Worm (Caenorhabditis elegans) whole organism, L4/young adult: ENCODE results near the gene plc-3.

Source experiments
- W03F9.2 ChIP-seq: fragments of 150-350 bp; optimal IDR thresholded peaks from 2 replicates; lab custom pipeline; 2014; ENCODE audit warnings: missing biosample characterization, missing genetic modification characterization
- dao-5 ChIP-seq: sonication (generic microtip); optimal IDR thresholded peaks from 2 replicates; lab custom pipeline; 2016; ENCODE audit warnings: missing genotype, missing genetic modification characterization, moderate library complexity, missing compliant biosample characterization
- him-1 ChIP-seq: sonication (generic microtip); optimal IDR thresholded peaks from 2 replicates; lab custom pipeline; 2016; ENCODE audit warnings: missing genotype, missing genetic modification reagents, missing genetic modification characterization, missing compliant biosample characterization

plc-3 gene

DNA sequence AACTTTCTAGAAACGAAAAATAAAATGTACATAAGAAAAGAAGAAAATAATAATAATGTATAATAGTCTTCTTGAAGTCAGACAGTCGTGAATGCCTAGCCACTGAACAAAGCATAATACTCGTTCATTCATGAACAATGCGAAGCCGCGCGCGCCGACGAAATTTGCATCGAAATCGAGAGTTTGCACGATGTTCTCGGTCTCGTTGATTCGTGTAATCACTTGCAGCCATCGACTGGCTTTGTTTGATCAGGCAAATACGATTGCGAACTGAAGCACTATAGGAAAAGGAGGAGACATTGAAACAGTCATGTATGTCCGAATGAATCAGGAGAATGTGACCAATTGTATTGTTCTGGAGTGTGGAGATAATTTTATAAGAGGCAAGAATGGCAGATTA, 18.9 kb upstream of the plc-3 start:
- TF ChIP-seq him-1 (tag; lab: Kevin White, UChicago) (no peak), W03F9.2 (tag; lab: Kevin White, UChicago) (no peak), dao-5 (tag; lab: Kevin White, UChicago) (no peak)

DNA sequence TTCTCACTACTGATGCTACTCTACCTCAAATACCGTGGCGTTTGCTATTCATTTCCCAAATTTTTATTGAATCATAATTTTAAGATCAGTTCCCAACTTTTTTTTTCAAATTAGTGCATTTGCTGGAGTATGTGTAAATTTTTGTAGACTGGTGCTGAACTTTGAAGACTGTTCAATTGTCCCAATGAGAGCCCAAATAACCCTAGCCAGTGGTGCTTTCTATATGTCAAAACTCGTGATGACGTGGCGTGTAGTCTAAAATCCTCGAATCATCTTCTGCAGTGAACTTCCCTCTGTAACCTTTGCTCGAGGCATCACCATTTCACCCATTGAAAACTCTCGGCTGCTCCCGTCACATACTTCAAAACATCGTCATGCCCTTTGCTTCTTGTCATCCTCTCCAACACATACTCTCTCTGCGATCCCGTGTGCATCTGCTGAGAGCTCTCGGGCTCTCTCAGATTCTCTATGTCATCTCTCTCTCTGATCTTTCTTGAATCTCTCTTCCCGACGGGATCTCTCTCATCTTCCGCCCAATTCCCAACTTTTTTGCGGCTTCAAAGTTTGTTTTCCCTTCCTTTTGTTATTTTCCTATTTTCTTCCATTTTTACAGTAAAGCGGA, 18.1 kb upstream of the plc-3 start:
- TF ChIP-seq W03F9.2 (tag; lab: Kevin White, UChicago) (no peak), dao-5 (tag; lab: Kevin White, UChicago) (no peak), him-1 (tag; lab: Kevin White, UChicago) (no peak)

DNA sequence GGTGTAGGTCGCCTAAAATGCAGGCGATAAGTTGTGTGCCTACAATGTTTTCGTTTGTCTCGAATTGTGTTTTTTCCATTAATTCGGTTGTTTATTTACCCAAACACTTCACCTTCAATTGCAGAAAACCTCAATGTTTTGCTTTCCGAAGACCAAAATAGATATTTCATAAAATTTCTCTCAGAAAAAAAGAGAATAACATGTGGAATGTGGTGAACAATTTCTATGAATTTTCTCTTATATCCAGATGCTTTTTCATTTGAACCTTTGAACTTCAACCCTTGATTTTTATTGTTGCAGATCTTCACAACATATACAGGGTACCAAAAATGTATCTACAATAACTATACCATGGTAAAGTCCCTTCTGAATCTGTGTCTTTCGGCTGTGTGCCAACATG, 16.3 kb upstream of the plc-3 start, which contains the start of gene T01E8.1:
Gene T01E8.1, plus strand, starts transcription at position 301 of the 400 bp plus-strand sequence.
- TF ChIP-seq him-1 (tag; lab: Kevin White, UChicago): no peak
- no peak for TF ChIP-seq W03F9.2 (tag; lab: Kevin White, UChicago)
- TF ChIP-seq dao-5 (tag; lab: Kevin White, UChicago): no peak

DNA sequence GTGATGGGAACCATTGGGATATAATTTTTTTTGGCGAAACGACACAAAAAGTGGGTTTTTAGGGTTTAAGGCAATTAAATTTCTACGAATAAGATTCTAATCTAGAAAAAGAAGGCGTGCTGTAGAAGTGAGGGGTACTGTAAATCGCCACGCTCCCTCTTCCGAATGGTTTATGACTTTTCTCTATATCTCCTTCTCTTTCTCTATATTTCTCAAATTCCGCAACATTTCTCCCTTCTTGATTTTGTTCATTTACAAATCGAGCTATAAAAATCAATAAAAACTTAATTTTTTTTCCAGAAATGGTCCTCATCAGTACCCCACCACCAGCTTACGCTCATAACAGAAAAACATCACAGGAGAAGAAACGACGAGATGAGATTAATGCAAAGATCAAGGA, 4.5 kb upstream of the plc-3 start, which contains the start of gene ref-1:
Gene ref-1, plus strand, starts transcription at position 301 of the 400 bp plus-strand sequence.
- no peak for TF ChIP-seq W03F9.2 (tag; lab: Kevin White, UChicago)
- TF ChIP-seq dao-5 (tag; lab: Kevin White, UChicago): no peak
- no peak for TF ChIP-seq him-1 (tag; lab: Kevin White, UChicago)

DNA sequence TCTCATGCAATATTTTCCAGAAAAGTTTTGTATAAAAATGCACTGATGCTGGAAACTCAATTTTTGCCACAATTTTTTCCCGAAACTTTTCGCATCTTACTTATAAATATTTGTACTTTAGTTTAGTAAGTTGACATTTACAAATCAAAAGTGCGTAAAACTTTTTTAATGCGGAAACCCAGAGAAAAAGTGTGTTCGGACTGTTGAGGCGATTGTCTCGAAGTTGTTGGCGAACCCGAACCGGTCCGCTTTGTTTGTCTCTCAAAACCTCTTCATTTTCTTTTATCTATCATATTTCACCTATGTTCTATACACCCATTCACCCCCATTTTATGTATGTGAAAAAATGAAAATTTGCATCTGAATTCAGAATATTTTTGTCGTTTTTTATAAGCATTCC, 2.0 kb upstream of the plc-3 start:
- TF ChIP-seq him-1 (tag; lab: Kevin White, UChicago) (no peak), dao-5 (tag; lab: Kevin White, UChicago) (no peak), W03F9.2 (tag; lab: Kevin White, UChicago) (no peak)

DNA sequence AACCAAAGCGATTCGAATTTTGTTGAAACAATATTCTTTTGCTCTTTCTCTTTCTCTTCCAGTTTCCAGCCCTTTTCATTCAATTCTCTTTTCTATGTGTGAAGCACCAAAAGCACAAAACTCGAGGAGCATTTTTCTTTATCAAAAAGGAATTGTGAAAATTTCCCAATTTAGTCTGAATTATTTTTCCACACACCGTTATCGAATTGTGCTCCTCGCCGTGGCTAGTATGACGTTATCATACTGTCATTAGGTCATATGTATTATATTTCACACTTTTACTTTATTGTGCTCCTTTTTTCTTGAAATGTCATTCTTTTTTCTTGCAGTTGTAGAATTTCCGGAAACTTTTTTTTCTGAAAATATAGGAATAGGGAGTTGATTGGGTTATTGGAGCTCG, 1.1 kb upstream of the plc-3 start:
- TF ChIP-seq him-1 (tag; lab: Kevin White, UChicago) (no peak), dao-5 (tag; lab: Kevin White, UChicago) (no peak), W03F9.2 (tag; lab: Kevin White, UChicago) (no peak)

DNA sequence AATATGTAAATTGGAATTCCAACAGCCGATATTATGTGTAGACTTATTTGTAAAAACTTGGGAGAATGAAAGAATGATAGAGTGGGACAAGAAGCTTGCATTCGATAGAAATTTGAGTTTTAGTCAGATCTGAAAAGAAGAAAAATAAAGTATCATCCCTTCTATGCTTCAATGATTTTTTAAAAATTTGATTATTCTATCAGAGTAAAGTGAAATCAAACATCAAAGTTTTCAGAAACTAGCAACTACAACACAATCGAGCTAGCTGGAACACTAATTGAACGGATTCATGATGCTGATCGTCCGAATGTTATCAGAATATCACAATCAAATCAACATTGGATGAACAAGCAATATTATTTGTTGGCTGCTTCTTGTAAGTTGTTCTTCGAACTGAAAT, 4.4 kb downstream of the plc-3 start, which contains the start of gene srh-135:
Gene srh-135, minus strand, starts transcription at position 101 of the 400 bp plus-strand sequence.
- TF ChIP-seq him-1 (tag; lab: Kevin White, UChicago): no peak
- TF ChIP-seq W03F9.2 (tag; lab: Kevin White, UChicago): no peak
- TF ChIP-seq dao-5 (tag; lab: Kevin White, UChicago): no peak

DNA sequence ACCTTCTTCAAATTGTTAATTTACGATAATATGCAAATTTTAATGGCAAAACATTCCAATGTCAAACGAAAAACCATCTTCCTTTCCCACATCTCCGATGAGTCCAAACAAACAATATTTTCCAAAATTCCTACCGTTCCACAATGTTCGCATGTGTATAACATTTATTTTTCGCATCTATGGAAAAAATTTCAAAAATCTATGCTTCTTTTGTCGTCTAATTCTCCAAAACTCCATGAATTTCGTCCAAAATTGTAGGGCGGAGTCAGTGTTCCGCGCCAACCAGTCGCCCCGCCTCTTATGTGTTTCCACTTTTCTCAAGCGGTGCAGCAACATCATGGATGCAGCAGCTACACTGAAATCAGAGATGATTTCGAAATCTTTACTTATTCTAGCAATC, 8.3 kb downstream of the plc-3 start, which contains the start of gene T01E8.8:
Gene T01E8.8, plus strand, starts transcription at position 301 of the 400 bp plus-strand sequence.
- TF ChIP-seq W03F9.2 (tag; lab: Kevin White, UChicago) (no peak), dao-5 (tag; lab: Kevin White, UChicago) (no peak), him-1 (tag; lab: Kevin White, UChicago) (no peak)

DNA sequence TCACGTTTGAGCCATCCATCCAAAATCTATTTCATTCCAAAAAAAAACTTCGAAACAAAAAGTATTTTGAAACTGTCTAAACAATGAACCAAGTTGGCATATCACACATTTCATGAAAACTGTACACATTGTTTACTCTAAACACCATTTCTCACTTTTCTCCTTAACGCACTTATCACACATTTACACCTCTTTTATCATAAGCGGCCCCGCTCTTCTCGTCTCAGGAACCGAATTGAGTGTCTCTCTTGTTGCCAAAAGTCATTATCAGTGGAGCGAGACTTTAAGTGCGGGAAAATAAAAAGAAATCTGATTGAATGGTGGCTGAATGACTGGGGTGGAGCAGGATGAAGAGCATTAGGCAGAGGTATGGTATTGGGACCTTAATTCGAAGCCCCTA, 9.2 kb downstream of the plc-3 start:
- TF ChIP-seq dao-5 (tag; lab: Kevin White, UChicago): no peak
- TF ChIP-seq him-1 (tag; lab: Kevin White, UChicago): no peak
- no peak for TF ChIP-seq W03F9.2 (tag; lab: Kevin White, UChicago)

DNA sequence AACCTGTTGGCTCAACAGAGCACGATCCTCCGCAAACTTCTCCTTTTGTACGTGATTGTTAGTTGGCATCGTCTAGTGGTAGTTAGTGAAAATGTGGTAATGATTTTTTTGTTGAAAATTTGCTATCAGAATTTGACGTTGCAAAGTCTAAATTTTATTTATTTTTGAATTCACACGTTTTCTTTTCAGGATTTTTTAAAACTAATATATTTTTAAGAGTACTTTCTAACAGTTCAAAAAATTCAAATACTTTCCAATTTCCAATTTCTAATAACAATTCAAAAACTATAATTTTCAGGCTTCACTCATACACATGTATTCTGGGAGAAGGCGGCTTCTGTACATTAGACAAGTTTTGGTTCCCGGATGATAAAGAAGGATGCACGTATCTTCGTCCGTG, 11.7 kb downstream of the plc-3 start, which contains the start of gene ubxn-5:
Gene ubxn-5, minus strand, starts transcription at position 101 of the 400 bp plus-strand sequence.
- TF ChIP-seq dao-5 (tag; lab: Kevin White, UChicago) (no peak), W03F9.2 (tag; lab: Kevin White, UChicago) (no peak), him-1 (tag; lab: Kevin White, UChicago) (no peak)

DNA sequence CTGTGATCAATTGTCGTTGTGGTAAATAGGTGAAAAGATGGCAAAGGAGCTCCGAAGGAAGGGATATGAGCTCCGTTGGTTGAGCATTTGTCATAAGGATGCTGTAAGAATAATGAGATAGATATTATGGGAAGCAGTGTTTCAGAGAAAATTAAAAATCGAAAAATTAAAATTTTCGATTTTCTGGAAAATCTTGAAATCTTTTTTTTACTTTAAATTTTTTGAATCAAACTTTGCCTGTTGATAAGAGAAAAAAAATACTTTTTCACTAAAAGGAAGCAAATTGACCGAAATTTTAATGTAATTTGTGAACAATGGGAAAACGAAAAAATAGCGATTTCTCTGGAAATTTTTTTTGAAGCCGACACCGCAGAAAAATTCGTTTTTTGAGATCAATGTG, 16.9 kb downstream of the plc-3 start, which contains the start of gene mec-15:
Gene mec-15, minus strand, starts transcription at position 101 of the 400 bp plus-strand sequence.
- no peak for TF ChIP-seq him-1 (tag; lab: Kevin White, UChicago)
- no peak for TF ChIP-seq W03F9.2 (tag; lab: Kevin White, UChicago)
- no peak for TF ChIP-seq dao-5 (tag; lab: Kevin White, UChicago)

DNA sequence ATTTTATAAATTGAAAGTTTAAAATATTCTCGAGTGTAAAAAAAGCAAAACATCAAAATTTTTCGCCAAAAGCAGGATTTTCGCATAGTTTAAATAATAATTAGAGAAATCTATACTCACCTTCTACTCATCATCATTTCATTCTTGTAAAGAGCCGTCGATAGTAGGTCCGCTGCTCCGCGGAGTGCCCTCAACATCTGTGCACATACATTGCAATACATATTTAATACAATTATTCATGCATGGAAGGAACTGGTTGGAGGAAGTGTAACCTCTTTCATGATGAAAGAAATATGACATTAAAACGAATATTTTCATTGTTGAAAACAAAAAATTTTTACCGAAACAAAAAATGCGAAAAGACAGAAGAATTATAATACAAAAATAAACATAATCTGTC, 19.6 kb downstream of the plc-3 start, which contains the start of gene mrps-14:
Gene mrps-14, minus strand, starts transcription at position 197 of the 400 bp plus-strand sequence.
- TF ChIP-seq him-1 (tag; lab: Kevin White, UChicago) (no peak), W03F9.2 (tag; lab: Kevin White, UChicago) (no peak), dao-5 (tag; lab: Kevin White, UChicago) (no peak)

DNA sequence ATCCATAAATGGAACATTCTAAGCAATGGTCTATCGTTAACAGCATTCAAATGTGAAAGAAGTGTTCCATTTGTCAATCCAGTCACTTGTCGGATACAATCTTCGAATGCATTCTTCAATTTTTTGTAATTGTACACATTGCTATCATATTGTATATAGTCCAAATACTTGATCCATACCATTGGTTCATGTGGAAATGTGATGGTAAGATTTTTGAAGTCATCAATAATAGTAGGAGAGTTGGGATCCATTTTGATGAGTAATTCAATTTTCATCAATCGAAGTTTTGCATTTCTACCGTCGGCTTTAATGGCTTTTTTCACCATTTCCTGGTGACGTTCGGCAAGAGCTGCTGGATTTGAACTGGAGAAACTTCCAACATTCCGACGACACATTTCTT, 22.9 kb downstream of the plc-3 start:
- no peak for TF ChIP-seq him-1 (tag; lab: Kevin White, UChicago)
- TF ChIP-seq dao-5 (tag; lab: Kevin White, UChicago): no peak
- no peak for TF ChIP-seq W03F9.2 (tag; lab: Kevin White, UChicago)

DNA sequence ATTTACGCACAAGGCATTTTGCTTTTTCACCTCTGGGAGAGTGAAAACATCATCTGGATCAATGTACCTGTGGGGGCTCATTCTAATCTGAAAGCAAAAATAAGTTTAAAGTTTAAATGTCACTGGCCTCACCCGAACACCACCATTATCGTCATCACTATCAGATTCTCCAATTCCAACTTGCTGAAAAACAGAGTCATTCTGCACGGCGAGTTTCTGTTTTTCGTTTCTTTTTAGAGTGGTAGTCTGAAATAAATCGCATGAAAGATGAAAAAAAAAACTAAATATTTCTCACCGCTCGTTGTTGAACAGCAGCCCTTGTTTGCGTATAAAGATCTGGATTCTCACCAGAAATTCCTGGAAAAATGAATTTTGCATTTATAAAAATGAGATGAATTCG, 24.5 kb downstream of the plc-3 start:
- TF ChIP-seq dao-5 (tag; lab: Kevin White, UChicago) (no peak), him-1 (tag; lab: Kevin White, UChicago) (no peak), W03F9.2 (tag; lab: Kevin White, UChicago) (no peak)
